Fruit fly (Drosophila melanogaster) whole organism: ENCODE measurements around the gene HisRS.

Experiments used
- Dll ChIP-seq: fragments of >200 bp; optimal IDR thresholded peaks from 2 replicates; lab custom pipeline; 2017
- psq ChIP-seq: fragments of >200 bp; optimal IDR thresholded peaks from 2 replicates; lab custom pipeline; 2017
- usp ChIP-seq: fragments of >200 bp; optimal IDR thresholded peaks from 2 replicates; lab custom pipeline; 2017; ENCODE audit warnings: missing biosample characterization, missing genetic modification characterization, mixed read lengths

dm6 chrX:18541915-18542314 lies 26.7 kb downstream of the HisRS start:
- no peak for TF ChIP-seq Dll (lab: Kevin White, UChicago)
- TF ChIP-seq psq, result no peak
- no peak for TF ChIP-seq usp (GFP tag; lab: Kevin White, UChicago)
